Worm (Caenorhabditis elegans): ENCODE measurements around the gene marg-1.

DNA sequence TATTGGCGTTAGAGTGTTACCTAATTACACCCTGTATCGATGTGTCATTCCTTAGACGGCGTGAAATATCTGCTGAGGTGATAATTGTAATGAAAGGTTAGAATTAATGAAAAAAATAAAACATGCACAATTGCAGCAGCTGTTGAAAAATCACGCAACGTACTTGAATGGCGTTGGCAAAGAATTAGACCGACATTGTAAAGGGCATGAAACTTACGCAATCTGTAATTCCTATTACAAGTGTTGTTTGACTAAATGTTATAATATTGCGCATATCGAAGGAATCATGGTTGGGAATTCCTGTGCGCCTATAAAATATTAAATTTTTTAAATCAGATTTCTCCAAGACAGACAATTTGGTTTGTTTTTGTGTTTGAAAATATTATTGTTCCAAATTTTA, 47.2 kb downstream of the marg-1 start, which contains the start of gene tag-18:
- no peak for TF ChIP-seq sea-1 (GFP tag; conservative IDR thresholded peaks at IDR 0.05)
- no peak for TF ChIP-seq scrt-1 (GFP tag; IDR thresholded peaks at IDR 0.05)
- TF ChIP-seq B0310.2 (tag; optimal IDR thresholded peaks at IDR 0.05) = no peak
- TF ChIP-seq aly-1 (tag; optimal IDR thresholded peaks at IDR 0.05) = no peak

Data from whole organism, early embryonic.